Worm (Caenorhabditis elegans): ENCODE results near the gene sru-3.
A peak's percentile ranks its signal among the peaks of the same experiment; 100 is the strongest.

The sru-3 gene

ce11 chrIV:9496306-9496705 is at the start of gene sru-3:
sru-3 (plus strand) TSS chrIV:9496606.
- TF ChIP-seq pqm-1 (tag; optimal IDR thresholded peaks at IDR 0.05) = no peak
- TF ChIP-seq ceh-88 (GFP tag; IDR thresholded peaks at IDR 0.05) = no peak
- peak; percentile 25 for TF ChIP-seq nhr-85 (tag)

- TF ChIP-seq lin-14 (GFP tag; optimal IDR thresholded peaks at IDR 0.05) = peak; percentile 79
- TF ChIP-seq ceh-82 (tag; optimal IDR thresholded peaks at IDR 0.05) = no peak
- no peak for TF ChIP-seq hlh-17 (GFP tag; optimal IDR thresholded peaks at IDR 0.05; ENCODE audit: borderline replicate concordance)
- peak in 1 of 2 experiments; percentile 31 for TF ChIP-seq mdl-1 (tag; optimal IDR thresholded peaks at IDR 0.05)
- TF ChIP-seq nhr-28 (tag; optimal IDR thresholded peaks at IDR 0.05) = no peak
- peak; percentile 27 for TF ChIP-seq snu-23 (GFP tag; optimal IDR thresholded peaks at IDR 0.05)
- TF ChIP-seq fos-1 (tag; optimal IDR thresholded peaks at IDR 0.05) = no peak
- TF ChIP-seq nhr-84 (tag; optimal IDR thresholded peaks at IDR 0.05) = no peak
- TF ChIP-seq dsc-1 (tag; optimal IDR thresholded peaks at IDR 0.05) = peak; percentile 63
- no peak for TF ChIP-seq swsn-7 (tag; optimal IDR thresholded peaks at IDR 0.05)
- TF ChIP-seq lsy-2 (tag; optimal IDR thresholded peaks at IDR 0.05) = peak; percentile 17 to 75
- peak; percentile 54 for TF ChIP-seq snpc-4 (tag; optimal IDR thresholded peaks at IDR 0.05)
- peak; percentile 27; the same call in 1 of the 2 replicates for TF ChIP-seq nhr-19 (GFP tag; conservative IDR thresholded peaks at IDR 0.05)
- peak; percentile 19 for TF ChIP-seq mef-2 (tag; optimal IDR thresholded peaks at IDR 0.05)
- TF ChIP-seq fkh-10 (GFP tag; optimal IDR thresholded peaks at IDR 0.05) = no peak
- TF ChIP-seq irx-1 (tag; optimal IDR thresholded peaks at IDR 0.05) = no peak
- TF ChIP-seq mab-9 (GFP tag; IDR thresholded peaks at IDR 0.05) = no peak
- no peak for TF ChIP-seq unc-30 (tag; optimal IDR thresholded peaks at IDR 0.05)
- TF ChIP-seq rnt-1 (tag; optimal IDR thresholded peaks at IDR 0.05) = peak; percentile 52
- TF ChIP-seq nhr-85 (tag) = no peak
- TF ChIP-seq efl-1 (optimal IDR thresholded peaks at IDR 0.05) = no peak
- TF ChIP-seq efl-1 (GFP tag; optimal IDR thresholded peaks at IDR 0.05 in 1 of 2) = peak in 1 of 2 experiments; percentile 88
These were observed 49.2 kb upstream of the sru-3 start, which contains the start of gene hsp-12.6 for ce11 chrIV:9447209-9447608. hsp-12.6 (minus strand) TSS chrIV:9447228.

- TF ChIP-seq blmp-1 (tag; optimal IDR thresholded peaks at IDR 0.05) (peak; percentile 18), fkh-10 (GFP tag; optimal IDR thresholded peaks at IDR 0.05) (no peak), efl-1 (optimal IDR thresholded peaks at IDR 0.05) (no peak), efl-1 (GFP tag; optimal IDR thresholded peaks at IDR 0.05 in 1 of 2) (peak in 1 of 2 experiments; percentile 89)
These were observed 46.0 kb upstream of the sru-3 start, which contains the start of gene cpin-1 for ce11 chrIV:9450375-9450774. cpin-1 (plus strand) TSS chrIV:9450675.

- TF ChIP-seq fkh-4 (tag; optimal IDR thresholded peaks at IDR 0.05; ENCODE audit: borderline replicate concordance) (no peak), ces-1 (GFP tag; optimal IDR thresholded peaks at IDR 0.05) (no peak), isw-1 (GFP tag; IDR thresholded peaks at IDR 0.05) (no peak), skn-1 (tag; optimal IDR thresholded peaks at IDR 0.05) (no peak), ztf-11 (tag; optimal IDR thresholded peaks at IDR 0.05) (no peak), egl-27 (tag; optimal IDR thresholded peaks at IDR 0.05) (no peak), nhr-71 (tag; optimal IDR thresholded peaks at IDR 0.05) (no peak), alr-1 (tag; optimal IDR thresholded peaks at IDR 0.05; ENCODE audit: borderline replicate concordance) (no peak), ceh-63 (GFP tag; optimal IDR thresholded peaks at IDR 0.05) (no peak), zip-4 (GFP tag; optimal IDR thresholded peaks at IDR 0.05) (no peak), unc-86 (tag; optimal IDR thresholded peaks at IDR 0.05) (no peak), tbx-2 (tag; optimal IDR thresholded peaks at IDR 0.05) (no peak), egl-13 (tag; optimal IDR thresholded peaks at IDR 0.05) (no peak), mab-9 (GFP tag; IDR thresholded peaks at IDR 0.05) (no peak), fkh-10 (GFP tag; optimal IDR thresholded peaks at IDR 0.05) (no peak), mef-2 (tag; optimal IDR thresholded peaks at IDR 0.05) (no peak), elt-2 (tag; optimal IDR thresholded peaks at IDR 0.05) (no peak), nhr-90 (tag; optimal IDR thresholded peaks at IDR 0.05; ENCODE audit: poor library complexity) (no peak)
These were observed 44.6 kb upstream of the sru-3 start for ce11 chrIV:9451816-9452215.
